Worm (Caenorhabditis elegans): ENCODE results near the gene dcaf-1.

The dcaf-1 gene

ce11 chrIV:9716490-9716889 is 10.0 kb upstream of the dcaf-1 start (continued):
- no peak for TF ChIP-seq egl-27 (tag; optimal IDR thresholded peaks at IDR 0.05)
- no peak for TF ChIP-seq tag-97 (GFP tag; IDR thresholded peaks at IDR 0.05)
- TF ChIP-seq ceh-20 (GFP tag; IDR thresholded peaks at IDR 0.05) = no peak
- no peak for TF ChIP-seq daf-16 (GFP tag; optimal IDR thresholded peaks at IDR 0.05)
- peak; percentile 52 for TF ChIP-seq daf-16 (tag; optimal IDR thresholded peaks at IDR 0.05)
- no peak for TF ChIP-seq F49E8.2 (tag; optimal IDR thresholded peaks at IDR 0.05; ENCODE audit: borderline replicate concordance)
- TF ChIP-seq nhr-28 (tag; optimal IDR thresholded peaks at IDR 0.05) = peak; percentile 90
- TF ChIP-seq dmd-6 (GFP tag; IDR thresholded peaks at IDR 0.05) = peak; percentile 80
- no peak for TF ChIP-seq unc-39 (tag; optimal IDR thresholded peaks at IDR 0.05)
- no peak for TF ChIP-seq F26F4.8 (GFP tag; conservative IDR thresholded peaks at IDR 0.05)
- TF ChIP-seq nhr-11 (tag; optimal IDR thresholded peaks at IDR 0.05) = no peak
- no peak for TF ChIP-seq F37D6.2 (tag; optimal IDR thresholded peaks at IDR 0.05)
- no peak for TF ChIP-seq madf-9 (GFP tag; conservative IDR thresholded peaks at IDR 0.05)
- peak; percentile 84 for TF ChIP-seq dve-1 (tag; optimal IDR thresholded peaks at IDR 0.05; ENCODE audit: insufficient read depth)
- TF ChIP-seq php-3 (GFP tag; IDR thresholded peaks at IDR 0.05) = no peak
- TF ChIP-seq hlh-30 (tag; optimal IDR thresholded peaks at IDR 0.05; ENCODE audit: insufficient read depth) = peak; percentile 27
- TF ChIP-seq F44E2.7 (GFP tag; IDR thresholded peaks at IDR 0.05) = no peak
- no peak for TF ChIP-seq ceh-82 (tag; optimal IDR thresholded peaks at IDR 0.05)
- TF ChIP-seq ceh-62 (tag; optimal IDR thresholded peaks at IDR 0.05) = no peak
- no peak for TF ChIP-seq dpl-1 (GFP tag; optimal IDR thresholded peaks at IDR 0.05)
- peak; percentile 74 for TF ChIP-seq nhr-77 (tag; optimal IDR thresholded peaks at IDR 0.05)
- peak; percentile 72 for TF ChIP-seq ztf-7 (tag; optimal IDR thresholded peaks at IDR 0.05)
- TF ChIP-seq mxl-2 (GFP tag; conservative IDR thresholded peaks at IDR 0.05) = no peak
- no peak for TF ChIP-seq F10B5.3 (tag; optimal IDR thresholded peaks at IDR 0.05)
- TF ChIP-seq zfp-2 (tag; optimal IDR thresholded peaks at IDR 0.05) = no peak
- TF ChIP-seq unc-62 (GFP tag; optimal IDR thresholded peaks at IDR 0.05 in 1 of 2) = no peak
- TF ChIP-seq unc-62 (tag; optimal IDR thresholded peaks at IDR 0.05) = no peak

ce11 chrIV:9714264-9714663 is 7.7 kb upstream of the dcaf-1 start:
- TF ChIP-seq unc-62 (GFP tag; optimal IDR thresholded peaks at IDR 0.05 in 1 of 2) = peak in 1 of 2 experiments; percentile 94
- no peak for TF ChIP-seq unc-62 (tag; optimal IDR thresholded peaks at IDR 0.05)
- TF ChIP-seq T26A8.4 (GFP tag; IDR thresholded peaks at IDR 0.05) = no peak

ce11 chrIV:9712782-9713181 is 6.3 kb upstream of the dcaf-1 start, which contains the start of gene K01H12.4:
Gene K01H12.4 (plus strand): TSS chrIV:9713082.
- no peak for TF ChIP-seq nhr-76 (tag; optimal IDR thresholded peaks at IDR 0.05)
- peak; percentile 28 for TF ChIP-seq aha-1 (tag)
- TF ChIP-seq fkh-10 (GFP tag; optimal IDR thresholded peaks at IDR 0.05) = no peak
- TF ChIP-seq daf-12 (tag; optimal IDR thresholded peaks at IDR 0.05) = no peak

- TF ChIP-seq nhr-237 (tag; optimal IDR thresholded peaks at IDR 0.05) (no peak), unc-62 (GFP tag; optimal IDR thresholded peaks at IDR 0.05 in 1 of 2) (peak in 1 of 2 experiments; percentile 41), unc-62 (tag; optimal IDR thresholded peaks at IDR 0.05) (no peak)
Observed at ce11 chrIV:9709887-9710286, 3.4 kb upstream of the dcaf-1 start, which contains the start of gene nhr-38. Gene nhr-38 (plus strand): TSS chrIV:9710187.

- TF ChIP-seq dpl-1 (GFP tag; optimal IDR thresholded peaks at IDR 0.05) = no peak
- no peak for TF ChIP-seq set-16 (GFP tag; IDR thresholded peaks at IDR 0.05)
- no peak for TF ChIP-seq zag-1 (tag; optimal IDR thresholded peaks at IDR 0.05)
- no peak for TF ChIP-seq ceh-32 (tag; optimal IDR thresholded peaks at IDR 0.05; ENCODE audit: poor library complexity)
- TF ChIP-seq sdz-12 (GFP tag; optimal IDR thresholded peaks at IDR 0.05) = no peak
- no peak for TF ChIP-seq ztf-11 (tag; optimal IDR thresholded peaks at IDR 0.05)
- TF ChIP-seq ceh-28 (tag; optimal IDR thresholded peaks at IDR 0.05) = no peak
- no peak for TF ChIP-seq T26A8.4 (GFP tag; IDR thresholded peaks at IDR 0.05)
- no peak for TF ChIP-seq vab-7 (GFP tag; IDR thresholded peaks at IDR 0.05)
- TF ChIP-seq egl-43 (GFP tag; IDR thresholded peaks at IDR 0.05) = no peak
- TF ChIP-seq nhr-10 (tag; optimal IDR thresholded peaks at IDR 0.05) = no peak
- TF ChIP-seq aha-1 (tag) = no peak
- TF ChIP-seq hif-1 (tag; optimal IDR thresholded peaks at IDR 0.05) = no peak
- TF ChIP-seq tag-97 (GFP tag; IDR thresholded peaks at IDR 0.05) = no peak
- TF ChIP-seq dmd-9 (GFP tag; IDR thresholded peaks at IDR 0.05) = no peak
- no peak for TF ChIP-seq lsy-2 (tag; optimal IDR thresholded peaks at IDR 0.05)
Observed at ce11 chrIV:9709205-9709604, 2.7 kb upstream of the dcaf-1 start, which contains the start of gene ant-1.3. Gene ant-1.3 (minus strand): TSS chrIV:9709305.
